Worm (Caenorhabditis elegans) whole organism, mixed stage, embryonic: ENCODE results near the gene mltn-3.

Source experiments
- ces-1 ChIP-seq: fragments of 150-350 bp; optimal IDR thresholded peaks from 2 replicates; lab custom pipeline; 2014; ENCODE audit warnings: missing biosample characterization, missing genetic modification reagents, missing genetic modification characterization
- elt-1 ChIP-seq: sonication (generic microtip); optimal IDR thresholded peaks from 2 replicates; lab custom pipeline; 2017; ENCODE audit warnings: missing genetic modification characterization, mild to moderate bottlenecking, missing compliant biosample characterization, antibody characterized with exemption, moderate library complexity, borderline replicate concordance; ENCODE audit not compliant: insufficient read depth
- lin-13 ChIP-seq: fragments of 150-350 bp; optimal IDR thresholded peaks from 2 replicates; lab custom pipeline; 2014; ENCODE audit warnings: missing biosample characterization, missing genetic modification characterization
- lsy-2 ChIP-seq: fragments of 150-350 bp; optimal IDR thresholded peaks from 2 replicates; lab custom pipeline; 2014; ENCODE audit warnings: missing biosample characterization, missing genetic modification characterization
- mep-1 ChIP-seq: fragments of 150-350 bp; optimal IDR thresholded peaks from 2 replicates; lab custom pipeline; 2017; ENCODE audit warnings: missing biosample characterization, missing genetic modification reagents, missing genetic modification characterization, inconsistent platforms
- nhr-12 ChIP-seq: fragments of 150-350 bp; optimal IDR thresholded peaks from 2 replicates; lab custom pipeline; 2014; ENCODE audit warnings: missing biosample characterization, missing genetic modification characterization
- nhr-237 ChIP-seq: fragments of 150-350 bp; optimal IDR thresholded peaks from 2 replicates; lab custom pipeline; 2014; ENCODE audit warnings: missing biosample characterization, missing genetic modification characterization
- nhr-28 ChIP-seq: fragments of 150-350 bp; optimal IDR thresholded peaks from 2 replicates; lab custom pipeline; 2014; ENCODE audit warnings: missing biosample characterization, missing genetic modification characterization
- pha-4 ChIP-seq: fragments of 150-350 bp; optimal IDR thresholded peaks from 2 replicates; lab custom pipeline; 2018; ENCODE audit warnings: missing biosample characterization, missing genetic modification reagents, missing genetic modification characterization
- unc-39 ChIP-seq: fragments of 150-350 bp; optimal IDR thresholded peaks from 2 replicates; lab custom pipeline; 2014; ENCODE audit warnings: missing biosample characterization, missing genetic modification characterization
- unc-62 ChIP-seq: fragments of 150-350 bp; optimal IDR thresholded peaks from 2 replicates; lab custom pipeline; 2014; ENCODE audit warnings: missing biosample characterization, missing genetic modification reagents, missing genetic modification characterization
- ztf-11 ChIP-seq: fragments of 150-350 bp; optimal IDR thresholded peaks from 2 replicates; lab custom pipeline; 2014; ENCODE audit warnings: missing biosample characterization, missing genetic modification characterization

- no peak for TF ChIP-seq nhr-28 (tag; lab: Kevin White, UChicago)
- TF ChIP-seq nhr-12 (tag; lab: Kevin White, UChicago) = no peak
- TF ChIP-seq unc-62 (GFP tag; lab: Kevin White, UChicago) = no peak
- no peak for TF ChIP-seq lin-13 (tag; lab: Kevin White, UChicago)
- no peak for TF ChIP-seq unc-39 (tag; lab: Kevin White, UChicago)
- TF ChIP-seq elt-1 (tag; lab: Kevin White, UChicago) = no peak
- no peak for TF ChIP-seq ces-1 (GFP tag; lab: Kevin White, UChicago)
- no peak for TF ChIP-seq nhr-237 (tag; lab: Kevin White, UChicago)
- TF ChIP-seq lsy-2 = no peak
- TF ChIP-seq pha-4 (tag; lab: Kevin White, UChicago) = no peak
- no peak for TF ChIP-seq mep-1 (tag; lab: Kevin White, UChicago)
- no peak for TF ChIP-seq ztf-11 (tag; lab: Kevin White, UChicago)
Measured at ce11 chrII:13935907-13936306, 19.8 kb downstream of the mltn-3 start.
